Worm (Caenorhabditis elegans): Measurements from ENCODE around the gene dot-1.4.

dot-1.4 gene

DNA sequence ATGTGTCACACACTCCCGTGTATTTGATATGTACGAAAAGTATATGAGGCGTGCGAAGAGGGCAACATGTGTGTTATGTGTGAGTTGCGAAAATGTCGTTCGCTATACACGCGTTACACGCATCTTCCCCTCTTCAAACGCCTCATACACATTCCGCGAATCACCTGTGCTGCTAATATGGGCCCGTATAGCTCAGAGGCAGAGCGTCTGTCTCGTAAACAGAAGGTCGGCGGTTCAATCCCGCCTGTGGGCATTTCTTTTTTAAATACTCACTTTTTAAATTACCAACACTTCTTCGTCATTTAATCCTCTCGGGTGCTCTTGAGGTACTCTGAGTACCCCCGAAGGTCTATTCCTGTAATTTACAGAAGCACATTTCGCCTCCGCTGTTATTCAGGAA, 2.1 kb upstream of the dot-1.4 start:
- TF ChIP-seq nhr-6 (tag; optimal IDR thresholded peaks at IDR 0.05), result no peak
- TF ChIP-seq dmd-4 (tag; optimal IDR thresholded peaks at IDR 0.05), result no peak
- TF ChIP-seq lin-39 (tag; optimal IDR thresholded peaks at IDR 0.05), result no peak
- no peak for TF ChIP-seq nhr-21 (tag; optimal IDR thresholded peaks at IDR 0.05)
- TF ChIP-seq ama-1 (optimal IDR thresholded peaks at IDR 0.05), result no peak
- no peak for TF ChIP-seq fos-1 (tag; optimal IDR thresholded peaks at IDR 0.05)
- no peak for TF ChIP-seq F13H6.1 (tag; optimal IDR thresholded peaks at IDR 0.05)
- TF ChIP-seq elt-1 (tag; optimal IDR thresholded peaks at IDR 0.05), result no peak
- no peak for TF ChIP-seq lin-11 (tag; optimal IDR thresholded peaks at IDR 0.05)
- TF ChIP-seq sma-3 (GFP tag; optimal IDR thresholded peaks at IDR 0.05), result no peak
- no peak for TF ChIP-seq nhr-237 (tag; optimal IDR thresholded peaks at IDR 0.05)
- TF ChIP-seq mab-5 (tag; optimal IDR thresholded peaks at IDR 0.05), result no peak
- TF ChIP-seq gmeb-1 (tag; optimal IDR thresholded peaks at IDR 0.05), result no peak
- no peak for TF ChIP-seq zag-1 (tag; optimal IDR thresholded peaks at IDR 0.05)
- TF ChIP-seq nhr-25 (tag; optimal IDR thresholded peaks at IDR 0.05), result no peak
- TF ChIP-seq lin-13 (GFP tag; optimal IDR thresholded peaks at IDR 0.05), result no peak

ce11 chrX:11927585-11927984, 3.9 kb downstream of the dot-1.4 start, which contains the start of gene F55G7.4:
F55G7.4 (plus strand) TSS chrX:11927885.
- no peak for TF ChIP-seq lin-39 (tag; optimal IDR thresholded peaks at IDR 0.05)
- no peak for TF ChIP-seq mbf-1 (tag; optimal IDR thresholded peaks at IDR 0.05)
- TF ChIP-seq ceh-82 (tag; optimal IDR thresholded peaks at IDR 0.05), result no peak
- no peak for TF ChIP-seq lsy-2 (tag; optimal IDR thresholded peaks at IDR 0.05)
- TF ChIP-seq dmd-4 (tag; optimal IDR thresholded peaks at IDR 0.05), result no peak
- TF ChIP-seq C34F6.9 (tag; optimal IDR thresholded peaks at IDR 0.05), result no peak
- TF ChIP-seq peb-1 (tag; optimal IDR thresholded peaks at IDR 0.05), result no peak
- no peak for TF ChIP-seq crh-2 (tag; optimal IDR thresholded peaks at IDR 0.05)

DNA sequence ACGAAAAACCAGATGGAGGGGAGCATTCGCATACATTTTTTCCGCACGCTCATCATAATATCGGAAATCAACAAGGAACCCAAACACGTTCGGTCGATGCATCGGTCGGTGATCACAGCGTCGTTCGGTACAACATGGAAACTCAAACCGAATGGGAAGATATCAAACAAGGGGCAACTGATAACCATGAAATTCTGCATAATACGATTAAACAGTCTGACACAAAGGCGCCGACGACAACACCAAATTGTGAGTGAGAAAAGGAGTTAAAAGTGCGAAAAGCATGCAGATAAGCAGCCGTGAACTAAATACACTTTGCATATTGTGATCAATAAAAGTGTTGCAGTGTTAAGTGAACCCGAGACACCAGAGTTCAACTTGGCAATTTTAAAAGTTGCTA, 6.2 kb downstream of the dot-1.4 start:
- TF ChIP-seq sma-9 (GFP tag; optimal IDR thresholded peaks at IDR 0.05) (peak; percentile 52), sma-9 (tag; optimal IDR thresholded peaks at IDR 0.05) (no peak), fos-1 (tag; optimal IDR thresholded peaks at IDR 0.05) (peak; percentile 48), R02D3.7 (tag; optimal IDR thresholded peaks at IDR 0.05) (no peak)

ce11 chrX:11924158-11924557, 7.3 kb downstream of the dot-1.4 start, which contains the start of gene F55G7.1:
F55G7.1 (plus strand) TSS chrX:11924433.
- no peak for TF ChIP-seq unc-55 (GFP tag; optimal IDR thresholded peaks at IDR 0.05)
- peak; percentile 65 for TF ChIP-seq gmeb-1 (tag; optimal IDR thresholded peaks at IDR 0.05)
- no peak for TF ChIP-seq nhr-25 (tag; optimal IDR thresholded peaks at IDR 0.05)
- TF ChIP-seq lin-13 (GFP tag; optimal IDR thresholded peaks at IDR 0.05), result peak; percentile 4
- TF ChIP-seq nhr-10 (tag; optimal IDR thresholded peaks at IDR 0.05), result no peak
- TF ChIP-seq mbf-1 (tag; optimal IDR thresholded peaks at IDR 0.05), result no peak
- TF ChIP-seq nhr-21 (tag; optimal IDR thresholded peaks at IDR 0.05), result peak; percentile 76
- TF ChIP-seq dmd-4 (tag; optimal IDR thresholded peaks at IDR 0.05), result no peak
- TF ChIP-seq nhr-11 (tag; optimal IDR thresholded peaks at IDR 0.05), result no peak
- TF ChIP-seq ceh-82 (tag; optimal IDR thresholded peaks at IDR 0.05), result no peak
- TF ChIP-seq nhr-23 (tag; optimal IDR thresholded peaks at IDR 0.05), result no peak
- peak; percentile 35 for TF ChIP-seq nhr-6 (tag; optimal IDR thresholded peaks at IDR 0.05)
- TF ChIP-seq elt-3 (tag; optimal IDR thresholded peaks at IDR 0.05), result no peak
- no peak for TF ChIP-seq elt-1 (tag; optimal IDR thresholded peaks at IDR 0.05)
- no peak for TF ChIP-seq peb-1 (tag; optimal IDR thresholded peaks at IDR 0.05)
- TF ChIP-seq nhr-77 (tag; optimal IDR thresholded peaks at IDR 0.05), result peak; percentile 27
- TF ChIP-seq sma-9 (GFP tag; optimal IDR thresholded peaks at IDR 0.05), result peak; percentile 63
- TF ChIP-seq sma-9 (tag; optimal IDR thresholded peaks at IDR 0.05), result no peak
- peak; percentile 52 for TF ChIP-seq snpc-4 (tag; optimal IDR thresholded peaks at IDR 0.05)
- peak; percentile 35 for TF ChIP-seq F13H6.1 (tag; optimal IDR thresholded peaks at IDR 0.05)
- TF ChIP-seq nhr-12 (tag; optimal IDR thresholded peaks at IDR 0.05), result no peak
- TF ChIP-seq unc-39 (tag; optimal IDR thresholded peaks at IDR 0.05), result no peak
- peak; percentile 17 for TF ChIP-seq mab-5 (tag; optimal IDR thresholded peaks at IDR 0.05)
- no peak for TF ChIP-seq ama-1 (optimal IDR thresholded peaks at IDR 0.05)
- TF ChIP-seq egl-27 (tag; optimal IDR thresholded peaks at IDR 0.05), result no peak
- no peak for TF ChIP-seq skn-1 (tag; optimal IDR thresholded peaks at IDR 0.05)
- TF ChIP-seq Y55F3AM.14 (GFP tag; optimal IDR thresholded peaks at IDR 0.05), result peak; percentile 2
- peak; percentile 68 for TF ChIP-seq sma-3 (GFP tag; optimal IDR thresholded peaks at IDR 0.05)
- TF ChIP-seq C34F6.9 (tag; optimal IDR thresholded peaks at IDR 0.05), result peak; percentile 42
- TF ChIP-seq ceh-16 (tag; optimal IDR thresholded peaks at IDR 0.05), result no peak
- no peak for TF ChIP-seq ztf-4 (tag; optimal IDR thresholded peaks at IDR 0.05)
- TF ChIP-seq crh-2 (tag; optimal IDR thresholded peaks at IDR 0.05), result peak; percentile 70
- TF ChIP-seq lsy-2 (tag; optimal IDR thresholded peaks at IDR 0.05), result peak in 1 of 2 experiments; percentile 31
- TF ChIP-seq R02D3.7 (tag; optimal IDR thresholded peaks at IDR 0.05), result no peak
- TF ChIP-seq sem-4 (tag; optimal IDR thresholded peaks at IDR 0.05), result no peak
- TF ChIP-seq blmp-1 (tag; optimal IDR thresholded peaks at IDR 0.05; ENCODE audit: insufficient read depth), result no peak
- TF ChIP-seq alr-1 (tag; optimal IDR thresholded peaks at IDR 0.05), result no peak
- no peak for TF ChIP-seq unc-62 (GFP tag; optimal IDR thresholded peaks at IDR 0.05)
- TF ChIP-seq nhr-237 (tag; optimal IDR thresholded peaks at IDR 0.05), result peak; percentile 39
- TF ChIP-seq nhr-129 (tag; optimal IDR thresholded peaks at IDR 0.05), result peak; percentile 87
- TF ChIP-seq fos-1 (tag; optimal IDR thresholded peaks at IDR 0.05), result peak; percentile 52

Measured in whole organism, L2 larva.